ENCODE assay signal across 5 fruit fly cellular contexts in the genomic region with DNA sequence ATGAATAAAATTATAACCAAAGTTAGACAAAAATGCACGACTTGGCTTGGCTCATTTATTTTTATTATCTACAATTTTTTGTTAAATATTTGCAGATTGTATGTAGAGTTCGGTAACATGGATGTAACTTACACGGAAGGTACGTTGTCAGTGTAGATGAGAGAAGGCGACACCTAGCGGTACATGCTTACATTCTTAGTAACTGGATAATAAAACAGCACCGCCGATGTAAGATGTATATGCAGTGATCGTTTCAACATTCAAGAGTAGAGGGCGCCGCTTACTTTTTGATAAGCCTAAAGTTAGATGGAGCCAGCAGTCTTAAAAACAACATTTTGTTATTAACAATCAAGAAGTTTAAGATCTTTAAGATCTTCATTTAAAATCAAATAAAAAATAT.
TF ChIP-seq lines count a peak whose summit lies in the region.

No protein-coding gene starts in this region.

- peak; percentile 97 for TF ChIP-seq CTCF in S2 (optimal IDR thresholded peaks at IDR 0.05; lab: Kevin White, UChicago)
- TF ChIP-seq CTCF in whole organism, embryonic (GFP tag; optimal IDR thresholded peaks at IDR 0.05; lab: Kevin White, UChicago): peak; percentile 98

TF ChIP-seq in whole organism, adult, 20 proteins besides CTCF, POLR2A, EP300 and RAD21:
- no peak for TF ChIP-seq Clk (GFP tag; optimal IDR thresholded peaks at IDR 0.05; lab: Kevin White, UChicago)
- no peak for TF ChIP-seq CG7045 (GFP tag; optimal IDR thresholded peaks at IDR 0.05; lab: Kevin White, UChicago)
- peak; percentile 71 for TF ChIP-seq CG1620 (GFP tag; optimal IDR thresholded peaks at IDR 0.05; lab: Kevin White, UChicago)
- TF ChIP-seq CG12768 (GFP tag; optimal IDR thresholded peaks at IDR 0.05; lab: Kevin White, UChicago): no peak
- peak; percentile 12 for TF ChIP-seq Crg-1 (GFP tag; optimal IDR thresholded peaks at IDR 0.05; lab: Kevin White, UChicago)
- TF ChIP-seq CG33017 (tag; optimal IDR thresholded peaks at IDR 0.05; lab: Kevin White, UChicago): no peak
- TF ChIP-seq Hr96 (GFP tag; optimal IDR thresholded peaks at IDR 0.05; lab: Kevin White, UChicago): peak; percentile 12
- no peak for TF ChIP-seq CG11617 (GFP tag; optimal IDR thresholded peaks at IDR 0.05; lab: Kevin White, UChicago)
- peak; percentile 6 for TF ChIP-seq CG5204 (GFP tag; optimal IDR thresholded peaks at IDR 0.05; lab: Kevin White, UChicago)
- TF ChIP-seq cnc (optimal IDR thresholded peaks at IDR 0.05; lab: Kevin White, UChicago): no peak
- TF ChIP-seq kay (GFP tag; lab: Kevin White, UChicago; ENCODE audit: borderline replicate concordance): no peak
- TF ChIP-seq cic (GFP tag; optimal IDR thresholded peaks at IDR 0.05; lab: Kevin White, UChicago): no peak
- TF ChIP-seq pad (GFP tag; optimal IDR thresholded peaks at IDR 0.05; lab: Kevin White, UChicago): peak; percentile 33
- no peak for TF ChIP-seq ovo (GFP tag; optimal IDR thresholded peaks at IDR 0.05; lab: Kevin White, UChicago)
- TF ChIP-seq tj (GFP tag; optimal IDR thresholded peaks at IDR 0.05; lab: Kevin White, UChicago): peak; percentile 40
- TF ChIP-seq toe (GFP tag; optimal IDR thresholded peaks at IDR 0.05; lab: Kevin White, UChicago): peak; percentile 6
- TF ChIP-seq bab1 (GFP tag; optimal IDR thresholded peaks at IDR 0.05; lab: Kevin White, UChicago): peak; percentile 62
- peak; percentile 21 for TF ChIP-seq CG7101 (tag; optimal IDR thresholded peaks at IDR 0.05; lab: Kevin White, UChicago)
- no peak for TF ChIP-seq CG14711 (tag; optimal IDR thresholded peaks at IDR 0.05; lab: Kevin White, UChicago)
- peak; percentile 19 for TF ChIP-seq Mnt (GFP tag; optimal IDR thresholded peaks at IDR 0.05; lab: Kevin White, UChicago)
TF ChIP-seq in whole organism, adult: peak in this region for 10.

TF ChIP-seq in whole organism, embryonic, 481 proteins besides CTCF, POLR2A, EP300 and RAD21 (continues in another document):
- TF ChIP-seq B-H2 (GFP tag; optimal IDR thresholded peaks at IDR 0.05; lab: Kevin White, UChicago): peak; percentile 7
- TF ChIP-seq Atf3 (GFP tag; optimal IDR thresholded peaks at IDR 0.05; lab: Kevin White, UChicago): no peak
- TF ChIP-seq CG18764 (GFP tag; optimal IDR thresholded peaks at IDR 0.05; lab: Kevin White, UChicago): no peak
- no peak for TF ChIP-seq odd (GFP tag; optimal IDR thresholded peaks at IDR 0.05; lab: Kevin White, UChicago)
- no peak for TF ChIP-seq Fer3 (tag; optimal IDR thresholded peaks at IDR 0.05; lab: Kevin White, UChicago)
- peak; percentile 18 for TF ChIP-seq CG1792 (GFP tag; optimal IDR thresholded peaks at IDR 0.05; lab: Kevin White, UChicago)
- TF ChIP-seq CG10654 (GFP tag; optimal IDR thresholded peaks at IDR 0.05; lab: Kevin White, UChicago): no peak
- peak; percentile 70 for TF ChIP-seq Ptx1 (GFP tag; IDR thresholded peaks at IDR 0.05; lab: Robert Waterston, UW)
- peak; percentile 14; the same call in 1 of the 2 replicates for TF ChIP-seq klu (GFP tag; IDR thresholded peaks at IDR 0.05; lab: Robert Waterston, UW)
- no peak for TF ChIP-seq pan (optimal IDR thresholded peaks at IDR 0.05; lab: Kevin White, UChicago)
- TF ChIP-seq pan (GFP tag; optimal IDR thresholded peaks at IDR 0.05 in 1 of 2, IDR thresholded peaks at IDR 0.05 in 1 of 2): peak in 1 of 2 experiments; percentile 21
- TF ChIP-seq CG43689 (GFP tag; IDR thresholded peaks at IDR 0.05; lab: Robert Waterston, UW): no peak
- no peak; the same call in 2 of the 3 replicates for TF ChIP-seq CG7357 (GFP tag; IDR thresholded peaks at IDR 0.05; lab: Robert Waterston, UW)
- TF ChIP-seq dati (GFP tag; IDR thresholded peaks at IDR 0.05; lab: Robert Waterston, UW): no peak
- TF ChIP-seq crp (GFP tag; optimal IDR thresholded peaks at IDR 0.05; lab: Kevin White, UChicago): no peak
- peak; percentile 72 for TF ChIP-seq CG17829 (tag; optimal IDR thresholded peaks at IDR 0.05; lab: Kevin White, UChicago)
- TF ChIP-seq CG16813 (GFP tag; IDR thresholded peaks at IDR 0.05; lab: Robert Waterston, UW; ENCODE audit: partially characterized antibody): peak; percentile 52
- no peak for TF ChIP-seq CG8281 (tag; optimal IDR thresholded peaks at IDR 0.05; lab: Kevin White, UChicago)
- TF ChIP-seq CG17361 (GFP tag; IDR thresholded peaks at IDR 0.05; lab: Robert Waterston, UW): peak; percentile 45; the same call in 2 of the 3 replicates
- TF ChIP-seq Myb (GFP tag; optimal IDR thresholded peaks at IDR 0.05; lab: Kevin White, UChicago): peak; percentile 45
- TF ChIP-seq ara (GFP tag; IDR thresholded peaks at IDR 0.05; lab: Robert Waterston, UW): no peak
- no peak for TF ChIP-seq emc (GFP tag; optimal IDR thresholded peaks at IDR 0.05; lab: Kevin White, UChicago)

TF ChIP-seq in whole organism, prepupa, 60 proteins besides CTCF, POLR2A, EP300 and RAD21:
- no peak for TF ChIP-seq CG6854 (GFP tag; optimal IDR thresholded peaks at IDR 0.05; lab: Kevin White, UChicago)
- TF ChIP-seq lz (GFP tag; optimal IDR thresholded peaks at IDR 0.05; lab: Kevin White, UChicago): peak; percentile 44
- peak; percentile 63 for TF ChIP-seq cyc (GFP tag; optimal IDR thresholded peaks at IDR 0.05; lab: Kevin White, UChicago)
- TF ChIP-seq CG4318 (GFP tag; optimal IDR thresholded peaks at IDR 0.05; lab: Kevin White, UChicago): no peak
- TF ChIP-seq esn (GFP tag; optimal IDR thresholded peaks at IDR 0.05; lab: Kevin White, UChicago): peak; percentile 33
- peak; percentile 58 for TF ChIP-seq Hr39 (GFP tag; optimal IDR thresholded peaks at IDR 0.05; lab: Kevin White, UChicago)
- peak; percentile 6 for TF ChIP-seq fkh (GFP tag; optimal IDR thresholded peaks at IDR 0.05; lab: Kevin White, UChicago)
- peak; percentile 65 for TF ChIP-seq CG31627 (GFP tag; optimal IDR thresholded peaks at IDR 0.05; lab: Kevin White, UChicago)
- TF ChIP-seq Ets21C (GFP tag; optimal IDR thresholded peaks at IDR 0.05; lab: Kevin White, UChicago): no peak
- TF ChIP-seq topi (GFP tag; optimal IDR thresholded peaks at IDR 0.05; lab: Kevin White, UChicago): peak; percentile 12
- peak; percentile 29 for TF ChIP-seq OdsH (GFP tag; optimal IDR thresholded peaks at IDR 0.05; lab: Kevin White, UChicago)
- peak; percentile 5 for TF ChIP-seq CG3032 (tag; optimal IDR thresholded peaks at IDR 0.05; lab: Kevin White, UChicago)

TF ChIP-seq in whole organism, wandering third instar larva, 38 proteins besides CTCF, POLR2A, EP300 and RAD21 (continues in another document):
- TF ChIP-seq sage (GFP tag; optimal IDR thresholded peaks at IDR 0.05; lab: Kevin White, UChicago): no peak
- TF ChIP-seq rgr (GFP tag; optimal IDR thresholded peaks at IDR 0.05; lab: Kevin White, UChicago): peak; percentile 44
- TF ChIP-seq N (GFP tag; optimal IDR thresholded peaks at IDR 0.05; lab: Kevin White, UChicago): no peak
- no peak for TF ChIP-seq Jra (GFP tag; optimal IDR thresholded peaks at IDR 0.05; lab: Kevin White, UChicago)
- TF ChIP-seq OdsH (GFP tag; optimal IDR thresholded peaks at IDR 0.05; lab: Kevin White, UChicago): peak; percentile 60
- TF ChIP-seq Sp1 (GFP tag; optimal IDR thresholded peaks at IDR 0.05; lab: Kevin White, UChicago): no peak
- TF ChIP-seq usp (GFP tag; optimal IDR thresholded peaks at IDR 0.05; lab: Kevin White, UChicago): no peak
- TF ChIP-seq lola (GFP tag; optimal IDR thresholded peaks at IDR 0.05; lab: Kevin White, UChicago): no peak
- TF ChIP-seq GATAd (GFP tag; optimal IDR thresholded peaks at IDR 0.05; lab: Kevin White, UChicago): no peak
- TF ChIP-seq jim (GFP tag; optimal IDR thresholded peaks at IDR 0.05; lab: Kevin White, UChicago): no peak
- TF ChIP-seq CG32264 (GFP tag; optimal IDR thresholded peaks at IDR 0.05; lab: Kevin White, UChicago): no peak
- peak in 1 of 2 experiments; percentile 56 for TF ChIP-seq foxo (GFP tag; optimal IDR thresholded peaks at IDR 0.05; lab: Kevin White, UChicago)
- TF ChIP-seq dsf (GFP tag; optimal IDR thresholded peaks at IDR 0.05; lab: Kevin White, UChicago; ENCODE audit: borderline replicate concordance): no peak
- TF ChIP-seq HLH106 (tag; optimal IDR thresholded peaks at IDR 0.05; lab: Kevin White, UChicago): peak; percentile 40
- no peak for TF ChIP-seq tai (GFP tag; optimal IDR thresholded peaks at IDR 0.05; lab: Kevin White, UChicago)
- TF ChIP-seq Hr83 (GFP tag; optimal IDR thresholded peaks at IDR 0.05; lab: Kevin White, UChicago; ENCODE audit: poor library complexity, severe bottlenecking): peak; percentile 14
- no peak for TF ChIP-seq Hr78 (GFP tag; optimal IDR thresholded peaks at IDR 0.05; lab: Kevin White, UChicago)
- no peak for TF ChIP-seq Dfd (GFP tag; optimal IDR thresholded peaks at IDR 0.05; lab: Kevin White, UChicago)
- TF ChIP-seq Vsx2 (GFP tag; optimal IDR thresholded peaks at IDR 0.05; lab: Kevin White, UChicago; ENCODE audit: partially characterized antibody): no peak
- peak; percentile 43 for TF ChIP-seq h (GFP tag; optimal IDR thresholded peaks at IDR 0.05; lab: Kevin White, UChicago)
- TF ChIP-seq CG9705 (GFP tag; optimal IDR thresholded peaks at IDR 0.05; lab: Kevin White, UChicago): no peak
- TF ChIP-seq sv (GFP tag; optimal IDR thresholded peaks at IDR 0.05; lab: Kevin White, UChicago): no peak
- TF ChIP-seq dmrt93B (GFP tag; optimal IDR thresholded peaks at IDR 0.05; lab: Kevin White, UChicago): no peak
- TF ChIP-seq Dif (GFP tag; optimal IDR thresholded peaks at IDR 0.05; lab: Kevin White, UChicago; ENCODE audit: partially characterized antibody): no peak
- TF ChIP-seq Hnf4 (GFP tag; optimal IDR thresholded peaks at IDR 0.05; lab: Kevin White, UChicago): no peak
- TF ChIP-seq CrebA (GFP tag; optimal IDR thresholded peaks at IDR 0.05; lab: Kevin White, UChicago; ENCODE audit: borderline replicate concordance): no peak
- no peak for TF ChIP-seq brk (GFP tag; optimal IDR thresholded peaks at IDR 0.05; lab: Kevin White, UChicago)
- TF ChIP-seq dl (GFP tag; optimal IDR thresholded peaks at IDR 0.05; lab: Kevin White, UChicago; ENCODE audit: insufficient read depth in 1 of 2, partially characterized antibody in 2 of 2): no peak
- peak; percentile 18 for TF ChIP-seq fru (GFP tag; optimal IDR thresholded peaks at IDR 0.05; lab: Kevin White, UChicago)
- no peak for TF ChIP-seq pan (optimal IDR thresholded peaks at IDR 0.05; lab: Kevin White, UChicago)
- no peak for TF ChIP-seq woc (GFP tag; optimal IDR thresholded peaks at IDR 0.05; lab: Kevin White, UChicago)
- no peak for TF ChIP-seq br (GFP tag; optimal IDR thresholded peaks at IDR 0.05; lab: Kevin White, UChicago)
- TF ChIP-seq Myc (optimal IDR thresholded peaks at IDR 0.05; lab: Kevin White, UChicago): peak; percentile 57
- no peak for TF ChIP-seq Rel (GFP tag; optimal IDR thresholded peaks at IDR 0.05; lab: Kevin White, UChicago)
- TF ChIP-seq Rel (tag; optimal IDR thresholded peaks at IDR 0.05; lab: Kevin White, UChicago): no peak
- no peak for TF ChIP-seq Abd-B (GFP tag; optimal IDR thresholded peaks at IDR 0.05; lab: Kevin White, UChicago)
- TF ChIP-seq ey (GFP tag; optimal IDR thresholded peaks at IDR 0.05; lab: Kevin White, UChicago): peak; percentile 12
- no peak for TF ChIP-seq psq (GFP tag; optimal IDR thresholded peaks at IDR 0.05; lab: Kevin White, UChicago)
